Fruit fly (Drosophila melanogaster): ENCODE results near the gene CG4291.

dm6 chr2L:819315-820032 is 33.1 kb downstream of the CG4291 start, which contains the start of the genes PGAP2 and Clp:
- no peak for TF ChIP-seq CG8478 (optimal IDR thresholded peaks at IDR 0.05)
- peak in 1 of 2 experiments; percentile 35 for TF ChIP-seq CTCF (optimal IDR thresholded peaks at IDR 0.05)

Data from S2 (cell line).